Fruit fly (Drosophila melanogaster) whole organism, embryonic: ENCODE results near the gene CG18586.

Experiments used
- Antp ChIP-seq: fragments of 200-800 bp; sonication (Bioruptor generic); optimal IDR thresholded peaks from 3 replicates; lab custom pipeline; 2016; ENCODE audit warnings: missing biosample characterization, missing genetic modification characterization
- Bdp1 ChIP-seq: fragments of 200-800 bp; sonication (Bioruptor generic); optimal IDR thresholded peaks from 3 replicates; lab custom pipeline; 2016; ENCODE audit warnings: missing biosample characterization, missing genetic modification characterization
- Bgb ChIP-seq: fragments of 200-800 bp; sonication (Bioruptor generic); IDR thresholded peaks from 2 replicates; pipeline ENCODE4 v1.3.6; 2022; ENCODE audit warnings: missing biosample characterization, missing genetic modification characterization; ENCODE audit not compliant: partially characterized antibody
- Bteb2 ChIP-seq: fragments of 200-800 bp; sonication (Bioruptor generic); optimal IDR thresholded peaks from 2 replicates; lab custom pipeline; 2016; ENCODE audit warnings: missing biosample characterization, missing genetic modification characterization
- CG1024 ChIP-seq: fragments of 200-800 bp; sonication (Bioruptor generic); IDR thresholded peaks from 2 replicates; pipeline ENCODE4 v1.3.6; 2022; ENCODE audit warnings: missing biosample characterization, missing genetic modification characterization
- CG12219 ChIP-seq: fragments of 200-800 bp; sonication (Bioruptor generic); optimal IDR thresholded peaks from 3 replicates; lab custom pipeline; 2018; ENCODE audit warnings: missing biosample characterization, mild to moderate bottlenecking, missing genetic modification characterization
- CG13123 ChIP-seq: fragments of 200-800 bp; sonication (Bioruptor generic); optimal IDR thresholded peaks from 2 replicates; lab custom pipeline; 2016; ENCODE audit warnings: missing biosample characterization, missing genetic modification characterization
- CG1603 ChIP-seq: fragments of 200-800 bp; sonication (Bioruptor generic); optimal IDR thresholded peaks from 2 replicates; lab custom pipeline; 2019; ENCODE audit warnings: missing biosample characterization, mild to moderate bottlenecking, missing genetic modification characterization, moderate library complexity
- CG16863 ChIP-seq: fragments of 200-800 bp; sonication (Bioruptor generic); optimal IDR thresholded peaks from 3 replicates; lab custom pipeline; 2016; ENCODE audit warnings: missing biosample characterization, missing genetic modification characterization
- CG17359 ChIP-seq: fragments of 200-800 bp; sonication (Bioruptor generic); optimal IDR thresholded peaks from 3 replicates; lab custom pipeline; 2018; ENCODE audit warnings: missing biosample characterization, mild to moderate bottlenecking, missing genetic modification characterization, moderate library complexity
- CG17385 ChIP-seq: fragments of 200-800 bp; sonication (Bioruptor generic); optimal IDR thresholded peaks from 3 replicates; lab custom pipeline; 2018; ENCODE audit warnings: missing biosample characterization, mild to moderate bottlenecking, missing genetic modification characterization
- CG17612 ChIP-seq: fragments of 200-800 bp; sonication (Bioruptor generic); IDR thresholded peaks from 2 replicates; pipeline ENCODE4 v1.3.6; 2022; ENCODE audit warnings: missing biosample characterization, missing genetic modification characterization
- CG17802 ChIP-seq: fragments of 200-800 bp; sonication (Bioruptor generic); optimal IDR thresholded peaks from 2 replicates; lab custom pipeline; 2018; ENCODE audit warnings: missing biosample characterization, mild to moderate bottlenecking, missing genetic modification characterization, moderate library complexity
- CG1832 ChIP-seq: fragments of 200-800 bp; sonication (Bioruptor generic); optimal IDR thresholded peaks from 2 replicates; lab custom pipeline; 2017; ENCODE audit warnings: missing biosample characterization, mild to moderate bottlenecking, missing genetic modification characterization, inconsistent platforms
- CG2120 ChIP-seq: fragments of 200-800 bp; sonication (Bioruptor generic); optimal IDR thresholded peaks from 3 replicates; lab custom pipeline; 2016; ENCODE audit warnings: missing biosample characterization, missing genetic modification characterization
- CG2889 ChIP-seq: fragments of 200-800 bp; sonication (Bioruptor generic); IDR thresholded peaks from 3 replicates; pipeline ENCODE4 v1.3.6; 2022; ENCODE audit warnings: missing biosample characterization, missing genetic modification characterization
- CG30020 ChIP-seq: fragments of 200-800 bp; optimal IDR thresholded peaks from 2 replicates; lab custom pipeline; 2019; ENCODE audit warnings: missing biosample characterization, mild to moderate bottlenecking, missing genetic modification characterization, moderate library complexity
- CG31224 ChIP-seq: fragments of 200-800 bp; sonication (Bioruptor generic); IDR thresholded peaks from 2 replicates; pipeline ENCODE4 v1.3.6; 2022; ENCODE audit warnings: missing biosample characterization, missing genetic modification characterization
- CG8478 ChIP-seq: fragments of >200 bp; optimal IDR thresholded peaks from 2 replicates; lab custom pipeline; 2018
- CTCF ChIP-seq: fragments of 200-800 bp; sonication (Bioruptor generic); optimal IDR thresholded peaks from 2 replicates; lab custom pipeline; 2017; ENCODE audit warnings: missing biosample characterization, mild to moderate bottlenecking, missing genetic modification characterization, moderate library complexity
- D19A ChIP-seq: fragments of 200-800 bp; optimal IDR thresholded peaks from 3 replicates; lab custom pipeline; 2019; ENCODE audit warnings: missing biosample characterization, mild to moderate bottlenecking, missing genetic modification characterization, moderate library complexity
- Gug ChIP-seq: fragments of 200-800 bp; sonication (Bioruptor generic); IDR thresholded peaks from 4 replicates; pipeline ENCODE4 v1.3.6; 2022; ENCODE audit warnings: missing biosample characterization, missing genetic modification characterization
- HLH54F ChIP-seq: fragments of 200-800 bp; sonication (Bioruptor generic); optimal IDR thresholded peaks from 3 replicates; lab custom pipeline; 2016; ENCODE audit warnings: missing biosample characterization, missing genetic modification characterization
- HLHmδ ChIP-seq: fragments of 200-800 bp; sonication (Bioruptor generic); optimal IDR thresholded peaks from 2 replicates; lab custom pipeline; 2018; ENCODE audit warnings: missing biosample characterization, mild to moderate bottlenecking, missing genetic modification characterization, moderate library complexity
- HmgZ ChIP-seq: fragments of 200-800 bp; sonication (Bioruptor generic); optimal IDR thresholded peaks from 2 replicates; lab custom pipeline; 2018; ENCODE audit warnings: missing biosample characterization, mild to moderate bottlenecking, missing genetic modification characterization
- Mad ChIP-seq: fragments of 200-800 bp; sonication (Bioruptor generic); optimal IDR thresholded peaks from 2 replicates; lab custom pipeline; 2016; ENCODE audit warnings: missing biosample characterization, missing genetic modification characterization
- Med ChIP-seq: fragments of 200-800 bp; sonication (Bioruptor generic); peaks from one replicate; lab custom pipeline; 2016; ENCODE audit warnings: missing biosample characterization, missing genetic modification characterization, mild to moderate bottlenecking, inconsistent platforms, moderate library complexity
- Ravus ChIP-seq: fragments of 200-800 bp; sonication (Bioruptor generic); IDR thresholded peaks from 2 replicates; pipeline ENCODE4 v1.3.6; 2022; ENCODE audit warnings: missing biosample characterization, missing genetic modification characterization
- Rfx ChIP-seq: fragments of 200-800 bp; sonication (Bioruptor generic); IDR thresholded peaks from 2 replicates; pipeline ENCODE4 v1.3.6; 2022; ENCODE audit warnings: missing biosample characterization, missing genetic modification characterization
- Ssrp ChIP-seq: fragments of 200-800 bp; sonication (Bioruptor generic); optimal IDR thresholded peaks from 2 replicates; lab custom pipeline; 2018; ENCODE audit warnings: missing biosample characterization, mild to moderate bottlenecking, missing genetic modification characterization, moderate library complexity
- TFAM ChIP-seq: fragments of 200-800 bp; sonication (Bioruptor generic); optimal IDR thresholded peaks from 2 replicates; lab custom pipeline; 2017; ENCODE audit warnings: missing biosample characterization, missing genetic modification characterization, inconsistent platforms
- Tbp ChIP-seq: fragments of >200 bp; optimal IDR thresholded peaks from 2 replicates; lab custom pipeline; 2018; ENCODE audit warnings: missing biosample characterization, missing genetic modification characterization
- Xbp1 ChIP-seq: fragments of 200-800 bp; sonication (Bioruptor generic); optimal IDR thresholded peaks from 3 replicates; lab custom pipeline; 2016; ENCODE audit warnings: missing biosample characterization, mild to moderate bottlenecking, missing genetic modification characterization
- YL-1 ChIP-seq: fragments of 200-800 bp; sonication (Bioruptor generic); optimal IDR thresholded peaks from 3 replicates; lab custom pipeline; 2017; ENCODE audit warnings: missing biosample characterization, mild to moderate bottlenecking, missing genetic modification characterization
- abd-A ChIP-seq: fragments of 200-800 bp; sonication (Bioruptor generic); optimal IDR thresholded peaks from 3 replicates; lab custom pipeline; 2019; ENCODE audit warnings: missing biosample characterization, mild to moderate bottlenecking, missing genetic modification characterization, moderate library complexity
- bab2 ChIP-seq: fragments of 200-800 bp; sonication (Bioruptor generic); optimal IDR thresholded peaks from 2 replicates; lab custom pipeline; 2016; ENCODE audit warnings: missing biosample characterization, missing genetic modification characterization
- dmrt11E ChIP-seq: fragments of 200-800 bp; sonication (Bioruptor generic); optimal IDR thresholded peaks from 3 replicates; lab custom pipeline; 2018; ENCODE audit warnings: missing biosample characterization, mild to moderate bottlenecking, missing genetic modification characterization, moderate library complexity
- dmrt99B ChIP-seq: fragments of 200-800 bp; sonication (Bioruptor generic); optimal IDR thresholded peaks from 2 replicates; lab custom pipeline; 2018; ENCODE audit warnings: missing biosample characterization, mild to moderate bottlenecking, missing genetic modification characterization, moderate library complexity
- emc ChIP-seq: fragments of 200-800 bp; sonication (Bioruptor generic); optimal IDR thresholded peaks from 2 replicates; lab custom pipeline; 2016; ENCODE audit warnings: missing biosample characterization, missing genetic modification characterization
- gce ChIP-seq: fragments of 200-800 bp; sonication (Bioruptor generic); IDR thresholded peaks from 3 replicates; pipeline ENCODE4 v1.3.6; 2022; ENCODE audit warnings: missing biosample characterization, missing genetic modification characterization
- gem ChIP-seq: fragments of 200-800 bp; sonication (Bioruptor generic); optimal IDR thresholded peaks from 2 replicates; lab custom pipeline; 2019; ENCODE audit warnings: missing biosample characterization, mild to moderate bottlenecking, missing genetic modification characterization, moderate library complexity
- kay ChIP-seq: fragments of 200-800 bp; sonication (Bioruptor generic); optimal IDR thresholded peaks from 2 replicates; lab custom pipeline; 2016; ENCODE audit warnings: missing biosample characterization, missing genetic modification characterization
- lov ChIP-seq, 2 experiments: fragments of 200-800 bp in 1 of 2; fragments of >200 bp in 1 of 2; sonication (Bioruptor generic) in 1 of 2; IDR thresholded peaks in 1 of 2; optimal IDR thresholded peaks in 1 of 2; 2 replicates in 1 of 2; 3 replicates in 1 of 2; pipeline versions ENCODE4 v1.3.6 to Lab custom; 2017 to 2022; ENCODE audit warnings: missing biosample characterization in 1 of 2, missing genetic modification characterization in 1 of 2
- prd ChIP-seq, 3 experiments: fragments of >200 bp in 2 of 3; fragments of 200-800 bp in 1 of 3; sonication (Bioruptor generic) in 1 of 3; optimal IDR thresholded peaks in 2 of 3; IDR thresholded peaks in 1 of 3; 2 replicates in 2 of 3; 3 replicates in 1 of 3; pipeline versions ENCODE4 v1.3.6 to Lab custom; 2017 to 2022; ENCODE audit warnings: missing biosample characterization in 1 of 3, missing genetic modification characterization in 1 of 3
- repo ChIP-seq: fragments of 200-800 bp; sonication (Bioruptor generic); optimal IDR thresholded peaks from 2 replicates; lab custom pipeline; 2016; ENCODE audit warnings: missing biosample characterization, missing genetic modification characterization
- sna ChIP-seq: fragments of 200-800 bp; sonication (Bioruptor generic); IDR thresholded peaks from 2 replicates; pipeline ENCODE4 v1.3.6; 2022; ENCODE audit warnings: missing biosample characterization, missing genetic modification characterization; ENCODE audit not compliant: partially characterized antibody
- trh ChIP-seq: fragments of 200-800 bp; sonication (Bioruptor generic); optimal IDR thresholded peaks from 2 replicates; lab custom pipeline; 2016; ENCODE audit warnings: missing biosample characterization, missing genetic modification characterization
- vnd ChIP-seq: fragments of 200-800 bp; sonication (Bioruptor generic); IDR thresholded peaks from 3 replicates; pipeline ENCODE4 v1.3.6; 2022; ENCODE audit warnings: missing biosample characterization, missing genetic modification characterization; ENCODE audit not compliant: partially characterized antibody
- yki ChIP-seq: fragments of >200 bp; optimal IDR thresholded peaks from 3 replicates; lab custom pipeline; 2018
- zf30C ChIP-seq: fragments of 200-800 bp; sonication (Bioruptor generic); optimal IDR thresholded peaks from 3 replicates; lab custom pipeline; 2018; ENCODE audit warnings: missing biosample characterization, mild to moderate bottlenecking, missing genetic modification characterization

CG18586 gene

dm6 chr3L:5823763-5824445 lies 49.2 kb upstream of the CG18586 start (continued):
- TF ChIP-seq HmgZ: peak; percentile 76
- TF ChIP-seq CG1024 (GFP tag; lab: Robert Waterston, UW): peak; percentile 65; the same call in 1 of the 2 replicates
- peak; percentile 70 for TF ChIP-seq D19A
- TF ChIP-seq emc (GFP tag; lab: Kevin White, UChicago): peak; percentile 19
- TF ChIP-seq dmrt11E (tag; lab: Kevin White, UChicago): peak; percentile 89
- peak; percentile 53 for TF ChIP-seq Bteb2 (GFP tag; lab: Kevin White, UChicago)
- TF ChIP-seq Ravus (GFP tag; lab: Robert Waterston, UW): no peak
- TF ChIP-seq Bgb: no peak
- TF ChIP-seq CG16863 (GFP tag; lab: Kevin White, UChicago): peak; percentile 90
- TF ChIP-seq Bdp1: peak; percentile 81
- peak; percentile 75 for TF ChIP-seq Mad
- TF ChIP-seq prd (optimal IDR thresholded peaks at IDR 0.05; lab: Kevin White, UChicago): no peak
- TF ChIP-seq prd (GFP tag; IDR thresholded peaks at IDR 0.05; lab: Robert Waterston, UW): peak; percentile 30; the same call in 1 of the 3 replicates
- TF ChIP-seq Ssrp (tag; lab: Kevin White, UChicago): peak; percentile 47
- peak; percentile 68 for TF ChIP-seq CTCF (GFP tag; lab: Kevin White, UChicago)
- TF ChIP-seq lov (optimal IDR thresholded peaks at IDR 0.05; lab: Kevin White, UChicago): no peak
- peak; percentile 68; the same call in 2 of the 3 replicates for TF ChIP-seq lov (GFP tag; IDR thresholded peaks at IDR 0.05; lab: Robert Waterston, UW)
- TF ChIP-seq CG31224 (GFP tag; lab: Robert Waterston, UW): 0 out of 2 replicates have a peak, but pooled peaks have one; percentile 21
- TF ChIP-seq dmrt99B: peak; percentile 84
- TF ChIP-seq CG17385 (GFP tag; lab: Kevin White, UChicago): peak; percentile 47
- peak; percentile 95 for TF ChIP-seq bab2 (GFP tag; lab: Kevin White, UChicago)
- TF ChIP-seq CG1832: no peak
- TF ChIP-seq CG30020 (tag; lab: Kevin White, UChicago): no peak
- no peak for TF ChIP-seq yki (lab: Kevin White, UChicago)
- TF ChIP-seq Tbp (GFP tag; lab: Kevin White, UChicago): no peak
- peak; percentile 57 for TF ChIP-seq HLH54F (GFP tag; lab: Kevin White, UChicago)
- peak; percentile 93 for TF ChIP-seq CG17359 (tag; lab: Kevin White, UChicago)
- TF ChIP-seq sna: no peak
- TF ChIP-seq Med: peak; percentile 97
- no peak for TF ChIP-seq CG2889 (GFP tag; lab: Robert Waterston, UW)
- TF ChIP-seq CG1603 (tag; lab: Kevin White, UChicago): peak; percentile 94
- peak; percentile 74; the same call in 1 of the 3 replicates for TF ChIP-seq gce
- TF ChIP-seq TFAM (GFP tag; lab: Kevin White, UChicago): peak; percentile 83
- TF ChIP-seq CG2120 (GFP tag; lab: Kevin White, UChicago): peak; percentile 38
- TF ChIP-seq abd-A (tag; lab: Kevin White, UChicago): no peak
- TF ChIP-seq repo (GFP tag; lab: Kevin White, UChicago): peak; percentile 78
- peak; percentile 68 for TF ChIP-seq trh (GFP tag; lab: Kevin White, UChicago)
- TF ChIP-seq Xbp1 (GFP tag; lab: Kevin White, UChicago): peak; percentile 44
- peak; percentile 73 for TF ChIP-seq Antp (GFP tag; lab: Kevin White, UChicago)
- peak; percentile 81 for TF ChIP-seq CG17802 (tag; lab: Kevin White, UChicago)
- TF ChIP-seq zf30C (GFP tag; lab: Kevin White, UChicago): peak; percentile 71
- no peak for TF ChIP-seq vnd (GFP tag; lab: Robert Waterston, UW)
- peak; percentile 88 for TF ChIP-seq HLHmδ (GFP tag; lab: Kevin White, UChicago)
- peak; percentile 59; the same call in 1 of the 2 replicates for TF ChIP-seq Rfx
- peak; percentile 80 for TF ChIP-seq CG12219 (GFP tag; lab: Kevin White, UChicago)
- TF ChIP-seq CG17612 (GFP tag; lab: Robert Waterston, UW): no peak
- TF ChIP-seq YL-1: peak; percentile 77
- TF ChIP-seq gem (tag; lab: Kevin White, UChicago): peak; percentile 86
- peak; percentile 75 for TF ChIP-seq CG13123 (GFP tag; lab: Kevin White, UChicago)
- TF ChIP-seq CG8478: no peak
- TF ChIP-seq Gug (GFP tag; lab: Robert Waterston, UW): no peak
- TF ChIP-seq kay (GFP tag; lab: Kevin White, UChicago): peak; percentile 53
